Fruit fly (Drosophila melanogaster) whole organism, prepupa: ENCODE data around the gene Mst77F.

Source experiments
- Blimp-1 ChIP-seq: fragments of 200-800 bp; sonication (Bioruptor generic); optimal IDR thresholded peaks from 3 replicates; lab custom pipeline; 2017; ENCODE audit warnings: missing biosample characterization, missing genetic modification characterization, mild to moderate bottlenecking, moderate library complexity, missing genetic modification reagents
- Hr39 ChIP-seq: fragments of 200-800 bp; sonication (Bioruptor generic); optimal IDR thresholded peaks from 2 replicates; lab custom pipeline; 2016; ENCODE audit warnings: missing biosample characterization, missing genetic modification characterization
- OdsH ChIP-seq: fragments of 200-800 bp; sonication (Bioruptor generic); optimal IDR thresholded peaks from 3 replicates; lab custom pipeline; 2016; ENCODE audit warnings: missing biosample characterization, missing genetic modification characterization
- dsx ChIP-seq: fragments of 200-800 bp; optimal IDR thresholded peaks from 3 replicates; lab custom pipeline; 2019; ENCODE audit warnings: missing biosample characterization, mild to moderate bottlenecking, missing genetic modification characterization, moderate library complexity; ENCODE audit not compliant: poor library complexity, severe bottlenecking
- fd85E ChIP-seq: fragments of 200-800 bp; sonication (Bioruptor generic); optimal IDR thresholded peaks from 3 replicates; lab custom pipeline; 2016; ENCODE audit warnings: missing biosample characterization, missing genetic modification characterization
- ss ChIP-seq, 2 experiments: fragments of 200-800 bp; sonication (Bioruptor generic); optimal IDR thresholded peaks; 2 replicates in 1 of 2; 3 replicates in 1 of 2; lab custom pipeline; 2017 to 2018; ENCODE audit warnings: mild to moderate bottlenecking in 2 of 2, missing biosample characterization in 2 of 2, missing genetic modification characterization in 2 of 2, moderate library complexity in 1 of 2
- topi ChIP-seq: fragments of 200-800 bp; sonication (Bioruptor generic); optimal IDR thresholded peaks from 3 replicates; lab custom pipeline; 2016; ENCODE audit warnings: missing biosample characterization, missing genetic modification characterization

dm6 chr3L:20800208-20800607, 17.6 kb downstream of the Mst77F start, which contains the start of gene Spc105R:
- no peak for TF ChIP-seq Hr39 (GFP tag; lab: Kevin White, UChicago)
- TF ChIP-seq topi (GFP tag; lab: Kevin White, UChicago), result no peak
- TF ChIP-seq fd85E (GFP tag; lab: Kevin White, UChicago), result no peak
- no peak for TF ChIP-seq Blimp-1
- no peak for TF ChIP-seq ss (GFP tag; optimal IDR thresholded peaks at IDR 0.05; lab: Kevin White, UChicago)
- no peak for TF ChIP-seq dsx (GFP tag; lab: Kevin White, UChicago)
- TF ChIP-seq OdsH (GFP tag; lab: Kevin White, UChicago), result no peak
